Fruit fly (Drosophila melanogaster) whole organism, embryonic: ENCODE data around the gene BtbVII.
A peak's percentile ranks its signal among the peaks of the same experiment; 100 is the strongest.

Experiments
- C15 ChIP-seq: fragments of 200-800 bp; sonication (Bioruptor generic); IDR thresholded peaks from 3 replicates; pipeline ENCODE4 v1.3.6; 2022; ENCODE audit warnings: missing biosample characterization, missing genetic modification characterization
- CG1024 ChIP-seq: fragments of 200-800 bp; sonication (Bioruptor generic); IDR thresholded peaks from 2 replicates; pipeline ENCODE4 v1.3.6; 2022; ENCODE audit warnings: missing biosample characterization, missing genetic modification characterization
- CG11560 ChIP-seq: fragments of 200-800 bp; sonication (Bioruptor generic); IDR thresholded peaks from 3 replicates; pipeline ENCODE4 v1.3.6; 2022; ENCODE audit warnings: missing biosample characterization, missing genetic modification characterization
- CG12071 ChIP-seq: fragments of 200-800 bp; sonication (Bioruptor generic); optimal IDR thresholded peaks from 3 replicates; lab custom pipeline; 2018; ENCODE audit warnings: missing biosample characterization, mild to moderate bottlenecking, missing genetic modification characterization
- CG13123 ChIP-seq: fragments of 200-800 bp; sonication (Bioruptor generic); optimal IDR thresholded peaks from 2 replicates; lab custom pipeline; 2016; ENCODE audit warnings: missing biosample characterization, missing genetic modification characterization
- CG13287 ChIP-seq: fragments of 200-800 bp; sonication (Bioruptor generic); IDR thresholded peaks from 2 replicates; pipeline ENCODE4 v1.3.6; 2022; ENCODE audit warnings: missing biosample characterization, missing genetic modification characterization; ENCODE audit not compliant: partially characterized antibody
- CG14050 ChIP-seq: fragments of 200-800 bp; sonication (Bioruptor generic); IDR thresholded peaks from 3 replicates; pipeline ENCODE4 v1.3.6; 2022; ENCODE audit warnings: missing biosample characterization, missing genetic modification characterization
- CG14860 ChIP-seq: fragments of 200-800 bp; sonication (Bioruptor generic); IDR thresholded peaks from 3 replicates; pipeline ENCODE4 v1.3.6; 2022; ENCODE audit warnings: missing biosample characterization, missing genetic modification characterization; ENCODE audit not compliant: partially characterized antibody
- CG15601 ChIP-seq: fragments of 200-800 bp; sonication (Bioruptor generic); optimal IDR thresholded peaks from 3 replicates; lab custom pipeline; 2019; ENCODE audit warnings: missing biosample characterization, mild to moderate bottlenecking, missing genetic modification characterization, moderate library complexity
- CG16815 ChIP-seq: fragments of 200-800 bp; sonication (Bioruptor generic); optimal IDR thresholded peaks from 3 replicates; lab custom pipeline; 2017; ENCODE audit warnings: missing biosample characterization, mild to moderate bottlenecking, missing genetic modification characterization
- CG2116 ChIP-seq: fragments of 200-800 bp; sonication (Bioruptor generic); optimal IDR thresholded peaks from 3 replicates; lab custom pipeline; 2018; ENCODE audit warnings: missing biosample characterization, mild to moderate bottlenecking, missing genetic modification characterization
- CG3065 ChIP-seq: fragments of 200-800 bp; sonication (Bioruptor generic); optimal IDR thresholded peaks from 2 replicates; lab custom pipeline; 2016; ENCODE audit warnings: missing biosample characterization, missing genetic modification characterization
- CG31365 ChIP-seq: fragments of 200-800 bp; sonication (Bioruptor generic); optimal IDR thresholded peaks from 2 replicates; lab custom pipeline; 2018; ENCODE audit warnings: missing biosample characterization, mild to moderate bottlenecking, missing genetic modification characterization
- CG3163 ChIP-seq: fragments of 200-800 bp; sonication (Bioruptor generic); optimal IDR thresholded peaks from 3 replicates; lab custom pipeline; 2016; ENCODE audit warnings: missing biosample characterization, missing genetic modification characterization
- CG32532 ChIP-seq: fragments of 200-800 bp; sonication (Bioruptor generic); IDR thresholded peaks from 2 replicates; pipeline ENCODE4 v1.3.6; 2022; ENCODE audit warnings: missing biosample characterization, missing genetic modification characterization
- CG32772 ChIP-seq: fragments of 200-800 bp; sonication (Bioruptor generic); IDR thresholded peaks from 2 replicates; pipeline ENCODE4 v1.3.6; 2022; ENCODE audit warnings: missing biosample characterization, missing genetic modification characterization
- CG34422 ChIP-seq: fragments of 200-800 bp; sonication (Bioruptor generic); IDR thresholded peaks from 3 replicates; pipeline ENCODE4 v1.3.6; 2022; ENCODE audit warnings: missing biosample characterization, missing genetic modification characterization
- CG42726 ChIP-seq: fragments of 200-800 bp; sonication (Bioruptor generic); IDR thresholded peaks from 2 replicates; pipeline ENCODE4 v1.3.6; 2022; ENCODE audit warnings: missing biosample characterization, missing genetic modification characterization; ENCODE audit not compliant: partially characterized antibody
- CG6683 ChIP-seq: fragments of 200-800 bp; sonication (Bioruptor generic); optimal IDR thresholded peaks from 2 replicates; lab custom pipeline; 2017; ENCODE audit warnings: missing biosample characterization, mild to moderate bottlenecking, missing genetic modification characterization, missing genetic modification reagents
- CG6791 ChIP-seq: fragments of 200-800 bp; sonication (Bioruptor generic); IDR thresholded peaks from 3 replicates; pipeline ENCODE4 v1.3.6; 2022; ENCODE audit warnings: missing biosample characterization, missing genetic modification characterization; ENCODE audit not compliant: partially characterized antibody
- CG7987 ChIP-seq: fragments of 200-800 bp; sonication (Bioruptor generic); optimal IDR thresholded peaks from 2 replicates; lab custom pipeline; 2018; ENCODE audit warnings: missing biosample characterization, mild to moderate bottlenecking, missing genetic modification characterization, moderate library complexity
- CG9215 ChIP-seq: fragments of 200-800 bp; sonication (Bioruptor generic); IDR thresholded peaks from 2 replicates; pipeline ENCODE4 v1.3.6; 2022; ENCODE audit warnings: missing biosample characterization, missing genetic modification characterization
- CG9932 ChIP-seq: fragments of 200-800 bp; sonication (Bioruptor generic); IDR thresholded peaks from 2 replicates; pipeline ENCODE4 v1.3.6; 2022; ENCODE audit warnings: missing biosample characterization, missing genetic modification characterization
- Dip3 ChIP-seq: fragments of 200-800 bp; sonication (Bioruptor generic); optimal IDR thresholded peaks from 3 replicates; lab custom pipeline; 2016; ENCODE audit warnings: missing biosample characterization, missing genetic modification characterization
- Fer3 ChIP-seq: fragments of 200-800 bp; sonication (Bioruptor generic); optimal IDR thresholded peaks from 2 replicates; lab custom pipeline; 2018; ENCODE audit warnings: missing biosample characterization, mild to moderate bottlenecking, missing genetic modification characterization, moderate library complexity
- H15 ChIP-seq: fragments of 200-800 bp; sonication (Bioruptor generic); IDR thresholded peaks from 3 replicates; pipeline ENCODE4 v1.3.6; 2022; ENCODE audit warnings: missing biosample characterization, missing genetic modification characterization
- Hey ChIP-seq: fragments of 200-800 bp; sonication (Bioruptor generic); optimal IDR thresholded peaks from 3 replicates; lab custom pipeline; 2018; ENCODE audit warnings: missing biosample characterization, mild to moderate bottlenecking, missing genetic modification characterization
- Hr78 ChIP-seq, 2 experiments: fragments of 200-800 bp in 1 of 2; fragments of >200 bp in 1 of 2; sonication (Bioruptor generic) in 1 of 2; optimal IDR thresholded peaks; 2 replicates each; lab custom pipeline; 2017 to 2019; ENCODE audit warnings: missing biosample characterization in 2 of 2, missing genetic modification characterization in 2 of 2, mild to moderate bottlenecking in 1 of 2, moderate library complexity in 1 of 2
- Lim3 ChIP-seq: fragments of 200-800 bp; sonication (Bioruptor generic); IDR thresholded peaks from 2 replicates; pipeline ENCODE4 v1.3.6; 2022; ENCODE audit warnings: missing biosample characterization, missing genetic modification characterization
- PHDP ChIP-seq: fragments of 200-800 bp; sonication (Bioruptor generic); optimal IDR thresholded peaks from 3 replicates; lab custom pipeline; 2018; ENCODE audit warnings: missing biosample characterization, mild to moderate bottlenecking, missing genetic modification characterization, moderate library complexity
- Spps ChIP-seq: fragments of 200-800 bp; sonication (Bioruptor generic); optimal IDR thresholded peaks from 2 replicates; lab custom pipeline; 2018; ENCODE audit warnings: missing biosample characterization, mild to moderate bottlenecking, missing genetic modification characterization
- ara ChIP-seq: fragments of 200-800 bp; sonication (Bioruptor generic); IDR thresholded peaks from 2 replicates; pipeline ENCODE4 v1.3.6; 2022; ENCODE audit warnings: missing biosample characterization, missing genetic modification characterization
- bigmax ChIP-seq: fragments of 200-800 bp; sonication (Bioruptor generic); optimal IDR thresholded peaks from 2 replicates; lab custom pipeline; 2018; ENCODE audit warnings: missing biosample characterization, mild to moderate bottlenecking, missing genetic modification characterization
- btn ChIP-seq: fragments of 200-800 bp; sonication (Bioruptor generic); optimal IDR thresholded peaks from 2 replicates; lab custom pipeline; 2016; ENCODE audit warnings: missing biosample characterization, missing genetic modification characterization
- cg ChIP-seq: fragments of 200-800 bp; sonication (Bioruptor generic); optimal IDR thresholded peaks from 3 replicates; lab custom pipeline; 2019; ENCODE audit warnings: missing biosample characterization, mild to moderate bottlenecking, missing genetic modification characterization, moderate library complexity
- chn ChIP-seq: fragments of 200-800 bp; sonication (Bioruptor generic); optimal IDR thresholded peaks from 2 replicates; lab custom pipeline; 2016; ENCODE audit warnings: missing biosample characterization, missing genetic modification characterization
- ci ChIP-seq: fragments of 200-800 bp; sonication (Bioruptor generic); IDR thresholded peaks from 3 replicates; pipeline ENCODE4 v1.3.6; 2022; ENCODE audit warnings: missing biosample characterization, missing genetic modification characterization
- crc ChIP-seq: fragments of 200-800 bp; sonication (Bioruptor generic); optimal IDR thresholded peaks from 2 replicates; lab custom pipeline; 2016; ENCODE audit warnings: missing biosample characterization, missing genetic modification characterization
- crp ChIP-seq, 2 experiments: fragments of 200-800 bp; sonication (Bioruptor generic); optimal IDR thresholded peaks; 2 replicates in 1 of 2; 3 replicates in 1 of 2; lab custom pipeline; 2017; ENCODE audit warnings: missing biosample characterization in 2 of 2, missing genetic modification characterization in 2 of 2, mild to moderate bottlenecking in 1 of 2, moderate library complexity in 1 of 2
- eyg ChIP-seq: fragments of 200-800 bp; sonication (Bioruptor generic); optimal IDR thresholded peaks from 3 replicates; lab custom pipeline; 2016; ENCODE audit warnings: missing biosample characterization, missing genetic modification characterization
- gt ChIP-seq: fragments of 200-800 bp; sonication (Bioruptor generic); IDR thresholded peaks from 2 replicates; pipeline ENCODE4 v1.3.6; 2022; ENCODE audit warnings: missing biosample characterization, missing genetic modification characterization
- insv ChIP-seq, 2 experiments: fragments of 200-800 bp; sonication (Bioruptor generic); optimal IDR thresholded peaks; 3 replicates each; lab custom pipeline; 2016 to 2018; ENCODE audit warnings: missing biosample characterization in 2 of 2, missing genetic modification characterization in 2 of 2
- mam ChIP-seq: fragments of 200-800 bp; sonication (Bioruptor generic); optimal IDR thresholded peaks from 3 replicates; lab custom pipeline; 2016; ENCODE audit warnings: missing biosample characterization, missing genetic modification characterization
- otp ChIP-seq: fragments of 200-800 bp; sonication (Bioruptor generic); IDR thresholded peaks from 3 replicates; pipeline ENCODE4, ENCODE4 v1.3.6; 2022; ENCODE audit warnings: missing biosample characterization, missing genetic modification characterization
- p53 ChIP-seq: fragments of 200-800 bp; sonication (Bioruptor generic); optimal IDR thresholded peaks from 2 replicates; lab custom pipeline; 2016; ENCODE audit warnings: missing biosample characterization, missing genetic modification characterization
- pfk ChIP-seq: fragments of 200-800 bp; sonication (Bioruptor generic); optimal IDR thresholded peaks from 2 replicates; lab custom pipeline; 2018; ENCODE audit warnings: missing biosample characterization, mild to moderate bottlenecking, missing genetic modification characterization, moderate library complexity
- pita ChIP-seq: fragments of 200-800 bp; sonication (Bioruptor generic); optimal IDR thresholded peaks from 2 replicates; lab custom pipeline; 2017; ENCODE audit warnings: missing biosample characterization, mild to moderate bottlenecking, missing genetic modification characterization
- pnt ChIP-seq: fragments of 200-800 bp; sonication (Bioruptor generic); optimal IDR thresholded peaks from 3 replicates; lab custom pipeline; 2016; ENCODE audit warnings: missing biosample characterization, missing genetic modification characterization
- prd ChIP-seq, 3 experiments: fragments of >200 bp in 2 of 3; fragments of 200-800 bp in 1 of 3; sonication (Bioruptor generic) in 1 of 3; optimal IDR thresholded peaks in 2 of 3; IDR thresholded peaks in 1 of 3; 2 replicates in 2 of 3; 3 replicates in 1 of 3; pipeline versions ENCODE4 v1.3.6 to Lab custom; 2017 to 2022; ENCODE audit warnings: missing biosample characterization in 1 of 3, missing genetic modification characterization in 1 of 3
- stwl ChIP-seq: fragments of 200-800 bp; sonication (Bioruptor generic); optimal IDR thresholded peaks from 3 replicates; lab custom pipeline; 2018; ENCODE audit warnings: missing biosample characterization, mild to moderate bottlenecking, missing genetic modification characterization, moderate library complexity
- tll ChIP-seq, 2 experiments: fragments of 200-800 bp in 1 of 2; fragments of >200 bp in 1 of 2; sonication (Bioruptor generic) in 1 of 2; optimal IDR thresholded peaks; 2 replicates each; lab custom pipeline; 2017 to 2019; ENCODE audit warnings: missing biosample characterization in 2 of 2, missing genetic modification characterization in 2 of 2, mild to moderate bottlenecking in 1 of 2, moderate library complexity in 1 of 2

The BtbVII gene

dm6 chr3L:3141411-3141810, 7.0 kb upstream of the BtbVII start (continued):
- TF ChIP-seq pita (GFP tag; lab: Kevin White, UChicago) (no peak), otp (GFP tag; lab: Robert Waterston, UW) (peak; percentile 11; the same call in 1 of the 3 replicates), PHDP (tag; lab: Kevin White, UChicago) (no peak), crc (GFP tag; lab: Kevin White, UChicago) (no peak), CG9932 (GFP tag; lab: Robert Waterston, UW) (no peak), cg (GFP tag; lab: Kevin White, UChicago) (peak; percentile 24), pfk (no peak), Lim3 (no peak), tll (GFP tag; optimal IDR thresholded peaks at IDR 0.05; lab: Kevin White, UChicago) (no peak), C15 (GFP tag; lab: Robert Waterston, UW) (no peak), pnt (GFP tag; lab: Kevin White, UChicago) (no peak), CG6791 (GFP tag; lab: Robert Waterston, UW) (no peak), Spps (peak; percentile 59), CG3065 (GFP tag; lab: Kevin White, UChicago) (no peak), bigmax (no peak), ci (GFP tag; lab: Robert Waterston, UW) (no peak), CG14860 (no peak), Fer3 (tag; lab: Kevin White, UChicago) (no peak), p53 (no peak), CG32532 (GFP tag; lab: Robert Waterston, UW) (no peak), Hr78 (GFP tag; optimal IDR thresholded peaks at IDR 0.05; lab: Kevin White, UChicago) (peak in 1 of 2 experiments; percentile 88), CG11560 (tag; lab: Robert Waterston, UW) (no peak), CG2116 (GFP tag; lab: Kevin White, UChicago) (no peak), CG12071 (GFP tag; lab: Kevin White, UChicago) (no peak), Dip3 (GFP tag; lab: Kevin White, UChicago) (no peak), stwl (tag; lab: Kevin White, UChicago) (no peak), CG14050 (GFP tag; lab: Robert Waterston, UW) (no peak), chn (no peak), CG31365 (tag; lab: Kevin White, UChicago) (no peak), ara (GFP tag; lab: Robert Waterston, UW) (0 out of 2 replicates have a peak, but pooled peaks have one; percentile 44), CG42726 (no peak), CG15601 (tag; lab: Kevin White, UChicago) (peak; percentile 76), CG13123 (GFP tag; lab: Kevin White, UChicago) (no peak), CG3163 (no peak), CG32772 (GFP tag; lab: Robert Waterston, UW) (no peak), prd (optimal IDR thresholded peaks at IDR 0.05; lab: Kevin White, UChicago) (no peak), prd (GFP tag; IDR thresholded peaks at IDR 0.05; lab: Robert Waterston, UW) (no peak), insv (GFP tag; optimal IDR thresholded peaks at IDR 0.05; lab: Kevin White, UChicago) (no peak), mam (no peak), Hey (tag; lab: Kevin White, UChicago) (no peak), CG6683 (GFP tag; lab: Kevin White, UChicago) (no peak), CG16815 (no peak), btn (GFP tag; lab: Kevin White, UChicago) (no peak), CG7987 (GFP tag; lab: Kevin White, UChicago) (no peak), CG13287 (no peak), eyg (GFP tag; lab: Kevin White, UChicago) (no peak), CG9215 (GFP tag; lab: Robert Waterston, UW) (no peak), crp (GFP tag; optimal IDR thresholded peaks at IDR 0.05; lab: Kevin White, UChicago) (no peak), H15 (GFP tag; lab: Robert Waterston, UW) (no peak), gt (no peak), CG1024 (GFP tag; lab: Robert Waterston, UW) (no peak), CG34422 (GFP tag; lab: Robert Waterston, UW) (no peak)
